Fruit fly (Drosophila melanogaster) Kc167 (cell line): ENCODE results near the gene ort.

Experiments
- Sin3A ChIP-seq: fragments of >200 bp; optimal IDR thresholded peaks from 2 replicates; lab custom pipeline; 2018; ENCODE audit warnings: missing external identifiers
- h ChIP-seq: fragments of >200 bp; optimal IDR thresholded peaks from 3 replicates; lab custom pipeline; 2018; ENCODE audit warnings: missing external identifiers
- insv ChIP-seq: fragments of >200 bp; optimal IDR thresholded peaks from 3 replicates; lab custom pipeline; 2018; ENCODE audit warnings: missing external identifiers
- psq ChIP-seq: fragments of >200 bp; optimal IDR thresholded peaks from 2 replicates; lab custom pipeline; 2017; ENCODE audit warnings: missing external identifiers
- ttk ChIP-seq: sonication (Bioruptor generic); optimal IDR thresholded peaks from 2 replicates; lab custom pipeline; 2017; ENCODE audit warnings: missing external identifiers

DNA sequence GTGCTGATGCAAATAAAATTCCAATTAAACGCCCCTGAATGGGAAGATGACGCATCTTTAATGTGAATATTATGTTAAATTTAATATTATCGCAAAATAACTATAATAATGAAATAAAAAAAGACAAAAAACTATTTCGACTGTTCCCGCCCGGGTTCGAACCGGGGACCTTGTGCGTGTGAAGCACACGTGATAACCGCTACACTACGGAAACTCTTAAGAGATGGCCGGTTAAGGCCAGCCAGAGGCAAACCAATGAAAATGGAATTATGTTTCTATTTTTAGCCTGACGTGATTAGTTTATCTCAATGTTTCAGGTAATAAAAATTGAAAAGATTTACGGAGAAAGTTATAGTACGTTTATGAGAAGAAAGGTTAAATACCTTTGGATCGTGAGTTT, 12.6 kb downstream of the ort start:
- no peak for TF ChIP-seq ttk
- no peak for TF ChIP-seq Sin3A
- no peak for TF ChIP-seq psq
- no peak for TF ChIP-seq h
- TF ChIP-seq insv (lab: Kevin White, UChicago): no peak
